Worm (Caenorhabditis elegans): ENCODE data around the gene F54D5.5.

Gene F54D5.5

DNA sequence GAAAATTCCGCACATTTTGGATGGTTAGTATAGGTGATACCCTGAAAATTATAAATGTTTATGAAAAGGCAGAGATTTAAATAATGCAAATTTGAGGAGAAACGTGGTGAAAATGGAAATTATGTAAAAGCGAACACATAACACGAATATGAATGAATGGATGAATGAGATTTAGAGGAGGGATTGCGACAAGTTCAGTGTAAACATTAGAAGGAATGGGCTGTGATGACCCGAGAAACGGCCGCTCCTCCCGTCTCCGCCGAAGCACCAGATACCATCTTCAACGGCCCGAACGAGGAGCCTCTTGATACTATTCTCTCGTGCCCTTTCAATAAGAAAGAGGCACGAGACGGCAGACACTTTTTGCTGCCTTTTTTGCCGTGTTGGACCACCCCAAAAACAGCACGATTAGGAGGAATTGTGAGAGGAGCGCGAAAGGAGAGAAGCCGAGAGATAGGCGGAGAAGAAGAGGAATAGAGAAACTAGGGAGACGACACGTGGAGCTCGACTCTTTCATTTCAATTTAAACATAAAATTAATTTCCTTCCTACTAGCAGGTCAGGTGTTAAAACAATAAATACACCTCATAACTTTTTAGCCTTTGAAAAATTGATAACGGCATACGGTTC, 28.7 kb upstream of the F54D5.5 start, which contains the start of gene gfat-1 (continued):
- TF ChIP-seq isw-1 (GFP tag; IDR thresholded peaks at IDR 0.05): no peak
- TF ChIP-seq unc-130 (tag; optimal IDR thresholded peaks at IDR 0.05): no peak
- no peak for TF ChIP-seq lin-13 (GFP tag; optimal IDR thresholded peaks at IDR 0.05)
- TF ChIP-seq efl-1 (optimal IDR thresholded peaks at IDR 0.05): peak in 1 of 2 experiments; percentile 21
- TF ChIP-seq efl-1 (GFP tag; optimal IDR thresholded peaks at IDR 0.05 in 1 of 2): peak; percentile 22 to 87
- TF ChIP-seq mab-9 (GFP tag; IDR thresholded peaks at IDR 0.05): no peak
- TF ChIP-seq ceh-8 (GFP tag; optimal IDR thresholded peaks at IDR 0.05): no peak
- peak in 1 of 3 experiments; percentile 15 for TF ChIP-seq dpl-1 (GFP tag; optimal IDR thresholded peaks at IDR 0.05)
- no peak for TF ChIP-seq snu-23 (GFP tag; optimal IDR thresholded peaks at IDR 0.05)
- no peak for TF ChIP-seq nhr-90 (tag; optimal IDR thresholded peaks at IDR 0.05; ENCODE audit: poor library complexity)
- TF ChIP-seq nhr-237 (tag; optimal IDR thresholded peaks at IDR 0.05): no peak
- TF ChIP-seq aha-1 (tag; optimal IDR thresholded peaks at IDR 0.05): no peak
- no peak for TF ChIP-seq nhr-28 (tag; optimal IDR thresholded peaks at IDR 0.05)
- no peak for TF ChIP-seq ztf-4 (tag; optimal IDR thresholded peaks at IDR 0.05)
- TF ChIP-seq C34B4.2 (tag; optimal IDR thresholded peaks at IDR 0.05): no peak
- no peak for TF ChIP-seq jun-1 (tag; optimal IDR thresholded peaks at IDR 0.05)
- no peak for TF ChIP-seq sox-4 (tag; optimal IDR thresholded peaks at IDR 0.05)
- no peak for TF ChIP-seq grh-1 (GFP tag; IDR thresholded peaks at IDR 0.05)
- TF ChIP-seq mef-2 (tag; optimal IDR thresholded peaks at IDR 0.05): no peak
- TF ChIP-seq egl-27 (tag; optimal IDR thresholded peaks at IDR 0.05): no peak
- no peak for TF ChIP-seq ceh-63 (GFP tag; optimal IDR thresholded peaks at IDR 0.05)
- TF ChIP-seq ces-1 (GFP tag; optimal IDR thresholded peaks at IDR 0.05): no peak
- TF ChIP-seq nhr-71 (tag; optimal IDR thresholded peaks at IDR 0.05): peak; percentile 24
- TF ChIP-seq elt-2 (tag; optimal IDR thresholded peaks at IDR 0.05): no peak
- TF ChIP-seq nhr-20 (tag; optimal IDR thresholded peaks at IDR 0.05): no peak
- TF ChIP-seq alr-1 (tag; optimal IDR thresholded peaks at IDR 0.05; ENCODE audit: borderline replicate concordance): no peak
- TF ChIP-seq nhr-84 (tag; optimal IDR thresholded peaks at IDR 0.05): no peak
- TF ChIP-seq F16B12.6 (tag; optimal IDR thresholded peaks at IDR 0.05): no peak
- peak; percentile 41 to 61 for TF ChIP-seq mdl-1 (tag; optimal IDR thresholded peaks at IDR 0.05)
- no peak for TF ChIP-seq unc-30 (tag; optimal IDR thresholded peaks at IDR 0.05)
- no peak for TF ChIP-seq unc-86 (tag; optimal IDR thresholded peaks at IDR 0.05)
- no peak for TF ChIP-seq rnt-1 (tag; optimal IDR thresholded peaks at IDR 0.05)
- no peak for TF ChIP-seq pqm-1 (tag; optimal IDR thresholded peaks at IDR 0.05)
- no peak for TF ChIP-seq nhr-47 (tag; optimal IDR thresholded peaks at IDR 0.05)
- TF ChIP-seq nhr-11 (tag; optimal IDR thresholded peaks at IDR 0.05): no peak
- peak in 1 of 2 experiments; percentile 6 for TF ChIP-seq lin-35 (GFP tag; optimal IDR thresholded peaks at IDR 0.05)

DNA sequence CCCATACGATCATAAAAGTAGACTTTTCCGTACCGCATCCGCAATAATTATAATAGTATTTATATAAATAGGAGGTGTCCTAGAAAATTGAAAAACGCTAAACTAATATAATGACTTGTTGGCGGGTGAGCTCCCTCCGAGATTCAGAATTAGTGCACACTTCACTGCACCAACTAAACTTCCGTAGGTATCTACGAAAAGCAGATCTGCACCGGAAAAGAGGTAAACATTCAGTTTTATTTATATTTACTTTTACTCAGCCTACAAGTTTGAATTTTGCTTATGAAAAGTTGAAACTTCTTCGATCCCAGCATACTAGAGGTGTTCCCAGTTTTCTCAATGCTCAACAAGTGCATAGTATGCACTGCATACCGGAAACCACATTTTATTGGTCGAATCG, 25.2 kb upstream of the F54D5.5 start, which contains the start of gene F07A11.1:
F07A11.1 (minus strand) TSS at position 101 of the 400 bp plus-strand sequence.
- TF ChIP-seq nhr-47 (tag; optimal IDR thresholded peaks at IDR 0.05) (no peak), unc-86 (tag; optimal IDR thresholded peaks at IDR 0.05) (no peak), rnt-1 (tag; optimal IDR thresholded peaks at IDR 0.05) (no peak), hlh-4 (tag; optimal IDR thresholded peaks at IDR 0.05) (no peak), lin-39 (tag; optimal IDR thresholded peaks at IDR 0.05) (no peak), pax-3 (tag; optimal IDR thresholded peaks at IDR 0.05) (no peak), lir-3 (tag; optimal IDR thresholded peaks at IDR 0.05; ENCODE audit: poor library complexity) (no peak), nhr-76 (tag; optimal IDR thresholded peaks at IDR 0.05) (no peak)

Measured in whole organism, L1 larva.